Fruit fly (Drosophila melanogaster): ENCODE results near the gene CG45101.

The CG45101 gene

dm6 chr3L:11084557-11085231 is 19.9 kb downstream of the CG45101 start (continued):
- peak; percentile 97 for TF ChIP-seq CG12219 (GFP tag; optimal IDR thresholded peaks at IDR 0.05)
- TF ChIP-seq jigr1 (GFP tag; IDR thresholded peaks at IDR 0.05) = peak; percentile 87
- TF ChIP-seq zen (tag; optimal IDR thresholded peaks at IDR 0.05) = peak; percentile 94
- peak; percentile 76 for TF ChIP-seq crol (GFP tag; IDR thresholded peaks at IDR 0.05)
- peak; percentile 95 for TF ChIP-seq Blimp-1 (GFP tag; optimal IDR thresholded peaks at IDR 0.05)
- TF ChIP-seq zfh2 (GFP tag; optimal IDR thresholded peaks at IDR 0.05) = peak; percentile 74
- peak; percentile 93 for TF ChIP-seq CG4617 (GFP tag; optimal IDR thresholded peaks at IDR 0.05; ENCODE audit: borderline replicate concordance)
- TF ChIP-seq CG31388 (GFP tag; optimal IDR thresholded peaks at IDR 0.05) = peak; percentile 93
- peak; percentile 95 to 97 for TF ChIP-seq Pdp1 (GFP tag; optimal IDR thresholded peaks at IDR 0.05)
- peak; percentile 92 for TF ChIP-seq CG18599 (GFP tag; optimal IDR thresholded peaks at IDR 0.05)
- TF ChIP-seq CG34224 (GFP tag; IDR thresholded peaks at IDR 0.05; ENCODE audit: partially characterized antibody) = no peak
- TF ChIP-seq sd (tag; optimal IDR thresholded peaks at IDR 0.05) = no peak
- TF ChIP-seq nerfin-2 (GFP tag; IDR thresholded peaks at IDR 0.05; ENCODE audit: partially characterized antibody) = no peak
- no peak for TF ChIP-seq Doc3 (GFP tag; IDR thresholded peaks at IDR 0.05; ENCODE audit: partially characterized antibody)
- TF ChIP-seq prd (optimal IDR thresholded peaks at IDR 0.05) = no peak
- TF ChIP-seq prd (GFP tag; IDR thresholded peaks at IDR 0.05) = peak; percentile 98
- peak; percentile 89 for TF ChIP-seq CG7271 (tag; optimal IDR thresholded peaks at IDR 0.05)
- no peak for TF ChIP-seq CG1832 (GFP tag; optimal IDR thresholded peaks at IDR 0.05)
- peak; percentile 95 for TF ChIP-seq stc (GFP tag; IDR thresholded peaks at IDR 0.05)
- peak; percentile 96 for TF ChIP-seq CG10209 (GFP tag; optimal IDR thresholded peaks at IDR 0.05)
- TF ChIP-seq her (GFP tag; optimal IDR thresholded peaks at IDR 0.05) = peak; percentile 90
- peak in 1 of 2 experiments; percentile 63 for TF ChIP-seq crp (GFP tag; optimal IDR thresholded peaks at IDR 0.05)
- peak; percentile 97 for TF ChIP-seq sqz (GFP tag; optimal IDR thresholded peaks at IDR 0.05)
- peak; percentile 93 for TF ChIP-seq nom (GFP tag; optimal IDR thresholded peaks at IDR 0.05)
- peak; percentile 95 for TF ChIP-seq NC2α (GFP tag; optimal IDR thresholded peaks at IDR 0.05)
- TF ChIP-seq CG2120 (GFP tag; optimal IDR thresholded peaks at IDR 0.05) = peak; percentile 89
- TF ChIP-seq dimm (GFP tag; IDR thresholded peaks at IDR 0.05) = peak; percentile 90
- no peak for TF ChIP-seq CG8478 (optimal IDR thresholded peaks at IDR 0.05)
- TF ChIP-seq Lim3 (GFP tag; IDR thresholded peaks at IDR 0.05) = peak; percentile 89
- TF ChIP-seq hb (GFP tag; IDR thresholded peaks at IDR 0.05; ENCODE audit: partially characterized antibody) = no peak
- peak; percentile 95 for TF ChIP-seq CG1233 (GFP tag; optimal IDR thresholded peaks at IDR 0.05)
- TF ChIP-seq ro (GFP tag; IDR thresholded peaks at IDR 0.05) = peak; percentile 86
- TF ChIP-seq CG10462 (GFP tag; optimal IDR thresholded peaks at IDR 0.05) = peak; percentile 97
- peak; percentile 73 for TF ChIP-seq CG16779 (GFP tag; IDR thresholded peaks at IDR 0.05)
- peak; percentile 78 for TF ChIP-seq CG17912 (GFP tag; optimal IDR thresholded peaks at IDR 0.05)
- peak; percentile 97 for TF ChIP-seq ttk (GFP tag; IDR thresholded peaks at IDR 0.05)
- TF ChIP-seq CG7372 (GFP tag; IDR thresholded peaks at IDR 0.05) = peak; percentile 91
- peak; percentile 85 for TF ChIP-seq CG3163 (GFP tag; optimal IDR thresholded peaks at IDR 0.05)
- TF ChIP-seq CG12104 (GFP tag; optimal IDR thresholded peaks at IDR 0.05) = peak; percentile 96
- TF ChIP-seq CG32532 (GFP tag; IDR thresholded peaks at IDR 0.05) = peak; percentile 93
- TF ChIP-seq CG1602 (GFP tag; optimal IDR thresholded peaks at IDR 0.05) = peak; percentile 97
- TF ChIP-seq CG34422 (GFP tag; IDR thresholded peaks at IDR 0.05) = peak; percentile 97
- peak; percentile 88 for TF ChIP-seq CG2889 (GFP tag; IDR thresholded peaks at IDR 0.05)
- TF ChIP-seq seq (GFP tag; IDR thresholded peaks at IDR 0.05) = peak; percentile 95
- peak; percentile 91 for TF ChIP-seq peb (GFP tag; IDR thresholded peaks at IDR 0.05)
- peak; percentile 95 for TF ChIP-seq jumu (GFP tag; optimal IDR thresholded peaks at IDR 0.05)
- peak; percentile 81 for TF ChIP-seq CG10321 (GFP tag; IDR thresholded peaks at IDR 0.05)
- TF ChIP-seq fd64A (GFP tag; optimal IDR thresholded peaks at IDR 0.05) = peak; percentile 88
- TF ChIP-seq CG13775 (GFP tag; optimal IDR thresholded peaks at IDR 0.05) = peak; percentile 94
- peak; percentile 95 for TF ChIP-seq CG17568 (GFP tag; optimal IDR thresholded peaks at IDR 0.05)

Data from whole organism, embryonic.